In the genomic region with DNA sequence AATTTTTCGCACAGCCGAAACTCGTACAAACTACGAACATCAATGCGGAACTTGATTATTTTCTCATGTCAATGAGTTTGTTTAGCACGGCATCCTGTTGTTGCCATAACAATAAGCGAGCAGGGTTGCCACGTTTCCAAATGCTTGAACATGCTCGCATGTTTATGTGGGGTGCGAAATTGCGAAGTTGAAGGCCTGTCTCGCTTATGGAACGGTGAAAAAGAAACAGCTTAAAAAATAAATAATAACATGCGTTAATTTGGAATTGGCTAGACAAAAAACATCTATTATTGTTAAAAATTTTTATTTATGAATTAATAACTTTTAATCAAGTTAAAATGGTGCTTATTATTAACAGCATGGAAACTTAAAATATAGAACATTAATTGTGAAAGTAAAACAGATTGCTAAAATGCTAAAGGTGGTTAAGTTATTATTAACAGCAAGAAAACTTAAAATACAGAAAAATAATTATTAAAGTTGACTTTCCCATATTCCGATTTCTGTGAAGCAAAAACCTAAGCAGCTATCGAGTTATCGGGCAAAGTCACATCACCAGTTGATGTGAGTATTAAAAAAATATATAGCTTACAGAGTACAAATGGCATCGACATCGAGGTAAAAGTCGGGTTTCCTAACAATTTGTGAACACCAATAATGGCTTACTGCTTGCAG, we compare ENCODE assay signal across 4 fruit fly cellular contexts.
TF ChIP-seq lines count a peak whose summit lies in the region.

A gene (minus strand): TSS at position 117 of the 675 bp plus-strand sequence.
A gene (plus strand): TSS at position 537 of the 675 bp plus-strand sequence.

TF ChIP-seq in whole organism, adult, 20 proteins besides CTCF, POLR2A, EP300 and RAD21 (continued from another document):
- TF ChIP-seq CG33017 (tag; optimal IDR thresholded peaks at IDR 0.05; lab: Kevin White, UChicago) (peak; percentile 53), ovo (GFP tag; optimal IDR thresholded peaks at IDR 0.05; lab: Kevin White, UChicago) (peak; percentile 30), Mnt (GFP tag; optimal IDR thresholded peaks at IDR 0.05; lab: Kevin White, UChicago) (peak; percentile 86), CG14711 (tag; optimal IDR thresholded peaks at IDR 0.05; lab: Kevin White, UChicago) (peak; percentile 93)

TF ChIP-seq in whole organism, embryonic, 481 proteins besides CTCF, POLR2A, EP300 and RAD21 (continued from another document and continues in another):
- TF ChIP-seq CG7786 (GFP tag; optimal IDR thresholded peaks at IDR 0.05; lab: Kevin White, UChicago): peak; percentile 66
- TF ChIP-seq zen2 (GFP tag; IDR thresholded peaks at IDR 0.05; lab: Robert Waterston, UW; ENCODE audit: partially characterized antibody): no peak
- TF ChIP-seq CG11560 (tag; IDR thresholded peaks at IDR 0.05; lab: Robert Waterston, UW): no peak
- peak; percentile 37 for TF ChIP-seq Side (GFP tag; optimal IDR thresholded peaks at IDR 0.05; lab: Kevin White, UChicago)
- TF ChIP-seq Hsf (GFP tag; optimal IDR thresholded peaks at IDR 0.05; lab: Kevin White, UChicago): peak; percentile 74
- TF ChIP-seq CG15696 (tag; optimal IDR thresholded peaks at IDR 0.05; lab: Kevin White, UChicago): peak; percentile 56
- TF ChIP-seq Dbx (GFP tag; IDR thresholded peaks at IDR 0.05; lab: Robert Waterston, UW): peak; percentile 66; the same call in 2 of the 3 replicates
- TF ChIP-seq Elba2 (GFP tag; optimal IDR thresholded peaks at IDR 0.05; lab: Kevin White, UChicago): peak; percentile 87
- peak; percentile 74 for TF ChIP-seq CG32532 (GFP tag; IDR thresholded peaks at IDR 0.05; lab: Robert Waterston, UW)
- 0 out of 2 replicates have a peak, but pooled peaks have one; percentile 12 for TF ChIP-seq E2f1 (GFP tag; IDR thresholded peaks at IDR 0.05; lab: Robert Waterston, UW)
- no peak for TF ChIP-seq so (GFP tag; IDR thresholded peaks at IDR 0.05; lab: Robert Waterston, UW)
- peak; percentile 83 for TF ChIP-seq HLH54F (GFP tag; optimal IDR thresholded peaks at IDR 0.05; lab: Kevin White, UChicago)
- no peak for TF ChIP-seq GATAe (GFP tag; conservative IDR thresholded peaks at IDR 0.05; lab: Robert Waterston, UW)
- TF ChIP-seq ERR (GFP tag; optimal IDR thresholded peaks at IDR 0.05; lab: Kevin White, UChicago): peak; percentile 35
- no peak for TF ChIP-seq ATbp (GFP tag; optimal IDR thresholded peaks at IDR 0.05; lab: Kevin White, UChicago)
- peak; percentile 39 for TF ChIP-seq psq (GFP tag; optimal IDR thresholded peaks at IDR 0.05; lab: Kevin White, UChicago)
- peak; percentile 74 for TF ChIP-seq ind (GFP tag; optimal IDR thresholded peaks at IDR 0.05; lab: Kevin White, UChicago)
- peak; percentile 59 for TF ChIP-seq dmrt11E (tag; optimal IDR thresholded peaks at IDR 0.05; lab: Kevin White, UChicago)
- TF ChIP-seq CG31365 (tag; optimal IDR thresholded peaks at IDR 0.05; lab: Kevin White, UChicago): no peak
- peak; percentile 77 for TF ChIP-seq mam (GFP tag; optimal IDR thresholded peaks at IDR 0.05; lab: Kevin White, UChicago)
- TF ChIP-seq crp (GFP tag; optimal IDR thresholded peaks at IDR 0.05; lab: Kevin White, UChicago): peak in 1 of 2 experiments; percentile 38
- TF ChIP-seq CG12299 (tag; optimal IDR thresholded peaks at IDR 0.05; lab: Kevin White, UChicago): peak; percentile 28
- peak; percentile 79 for TF ChIP-seq CG31441 (GFP tag; IDR thresholded peaks at IDR 0.05; lab: Robert Waterston, UW)
- TF ChIP-seq Dad (GFP tag; optimal IDR thresholded peaks at IDR 0.05; lab: Kevin White, UChicago): peak; percentile 39
- TF ChIP-seq CG18262 (tag; optimal IDR thresholded peaks at IDR 0.05; lab: Kevin White, UChicago): peak; percentile 72
- TF ChIP-seq Atf3 (GFP tag; optimal IDR thresholded peaks at IDR 0.05; lab: Kevin White, UChicago): peak; percentile 47
- peak; percentile 85 for TF ChIP-seq gem (tag; optimal IDR thresholded peaks at IDR 0.05; lab: Kevin White, UChicago)
- peak; percentile 64 for TF ChIP-seq stwl (tag; optimal IDR thresholded peaks at IDR 0.05; lab: Kevin White, UChicago)
- no peak for TF ChIP-seq CG10274 (GFP tag; optimal IDR thresholded peaks at IDR 0.05; lab: Kevin White, UChicago)
- peak; percentile 6 for TF ChIP-seq CG1529 (GFP tag; optimal IDR thresholded peaks at IDR 0.05; lab: Kevin White, UChicago)
- no peak for TF ChIP-seq CG2678 (tag; optimal IDR thresholded peaks at IDR 0.05; lab: Kevin White, UChicago)
- no peak for TF ChIP-seq Hand (GFP tag; optimal IDR thresholded peaks at IDR 0.05; lab: Kevin White, UChicago)
- peak; percentile 39; the same call in 1 of the 2 replicates for TF ChIP-seq wdn (GFP tag; IDR thresholded peaks at IDR 0.05; lab: Robert Waterston, UW)
- TF ChIP-seq gsb-n (tag; optimal IDR thresholded peaks at IDR 0.05; lab: Kevin White, UChicago): no peak
- no peak for TF ChIP-seq Doc2 (GFP tag; IDR thresholded peaks at IDR 0.05; lab: Robert Waterston, UW)
- no peak for TF ChIP-seq CG1832 (GFP tag; optimal IDR thresholded peaks at IDR 0.05; lab: Kevin White, UChicago)
- TF ChIP-seq ac (GFP tag; optimal IDR thresholded peaks at IDR 0.05; lab: Kevin White, UChicago): no peak
- TF ChIP-seq chif (GFP tag; optimal IDR thresholded peaks at IDR 0.05; lab: Kevin White, UChicago): peak; percentile 35 to 41
- peak; percentile 60 for TF ChIP-seq CG12104 (GFP tag; optimal IDR thresholded peaks at IDR 0.05; lab: Kevin White, UChicago)

TF ChIP-seq in whole organism, prepupa, 60 proteins besides CTCF, POLR2A, EP300 and RAD21 (continued from another document):
- TF ChIP-seq CG6792 (GFP tag; optimal IDR thresholded peaks at IDR 0.05; lab: Kevin White, UChicago) (peak; percentile 57), Ets96B (tag; optimal IDR thresholded peaks at IDR 0.05; lab: Kevin White, UChicago) (peak; percentile 53), pdm3 (GFP tag; optimal IDR thresholded peaks at IDR 0.05; lab: Kevin White, UChicago) (no peak), CG34406 (GFP tag; optimal IDR thresholded peaks at IDR 0.05; lab: Kevin White, UChicago) (peak; percentile 64)

TF ChIP-seq in whole organism, wandering third instar larva, 38 proteins besides CTCF, POLR2A, EP300 and RAD21 (continued from another document):
- TF ChIP-seq Rel (GFP tag; optimal IDR thresholded peaks at IDR 0.05; lab: Kevin White, UChicago) (no peak), Rel (tag; optimal IDR thresholded peaks at IDR 0.05; lab: Kevin White, UChicago) (no peak), Sp1 (GFP tag; optimal IDR thresholded peaks at IDR 0.05; lab: Kevin White, UChicago) (no peak), Dif (GFP tag; optimal IDR thresholded peaks at IDR 0.05; lab: Kevin White, UChicago; ENCODE audit: partially characterized antibody) (no peak), foxo (GFP tag; optimal IDR thresholded peaks at IDR 0.05; lab: Kevin White, UChicago) (no peak), GATAd (GFP tag; optimal IDR thresholded peaks at IDR 0.05; lab: Kevin White, UChicago) (no peak), OdsH (GFP tag; optimal IDR thresholded peaks at IDR 0.05; lab: Kevin White, UChicago) (peak; percentile 69), Dfd (GFP tag; optimal IDR thresholded peaks at IDR 0.05; lab: Kevin White, UChicago) (no peak), br (GFP tag; optimal IDR thresholded peaks at IDR 0.05; lab: Kevin White, UChicago) (no peak), Vsx2 (GFP tag; optimal IDR thresholded peaks at IDR 0.05; lab: Kevin White, UChicago; ENCODE audit: partially characterized antibody) (no peak)
TF ChIP-seq in whole organism, wandering third instar larva: peak in this region for 13.
